Worm (Caenorhabditis elegans): ENCODE data around the gene F15E6.3.
"Not testable (repeated sequence)": the region's sequence is repeated elsewhere in the genome, so short reads cannot be mapped to it uniquely, and the experiment has no call there.

The F15E6.3 gene

DNA sequence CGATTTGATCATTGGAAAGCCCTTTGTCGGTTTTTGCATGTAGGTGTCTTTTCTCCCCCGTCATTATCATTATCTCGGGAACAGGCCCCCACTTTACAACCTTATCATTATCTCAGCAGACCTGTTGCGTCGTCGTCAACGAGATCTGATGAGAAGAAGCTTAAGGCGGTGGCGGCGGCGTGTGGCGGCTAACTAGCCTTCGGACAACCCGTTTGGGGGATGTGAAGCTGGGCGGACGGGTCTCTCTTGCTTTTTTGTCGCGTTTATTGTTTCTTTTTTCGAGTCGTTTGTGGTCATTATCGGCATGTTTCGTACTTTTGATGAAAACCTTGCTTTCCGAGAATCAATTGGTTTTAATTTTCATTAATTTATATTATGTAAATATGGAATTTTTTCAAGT lies 5.3 kb downstream of the F15E6.3 start (continued):
- TF ChIP-seq nhr-6 (tag; optimal IDR thresholded peaks at IDR 0.05): no peak
- no peak for TF ChIP-seq zag-1 (tag; optimal IDR thresholded peaks at IDR 0.05)

DNA sequence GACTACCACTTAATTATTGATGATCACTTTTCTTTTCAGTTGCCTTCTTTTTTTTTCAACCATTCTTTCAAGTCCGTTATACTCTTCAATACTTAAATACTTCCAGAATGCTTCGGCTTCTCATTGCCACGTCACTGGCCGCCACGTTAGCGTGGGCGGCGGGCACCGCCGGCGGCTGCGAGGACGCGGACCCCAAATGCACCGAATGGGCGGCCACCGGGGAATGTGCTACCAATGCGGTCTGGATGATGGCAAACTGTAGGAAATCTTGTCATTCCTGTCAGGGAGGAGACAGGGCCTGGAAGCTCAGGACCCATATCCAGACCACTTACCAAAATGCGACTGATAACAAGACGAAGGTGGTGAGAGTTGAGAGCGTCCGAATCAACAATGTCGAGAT lies 6.5 kb downstream of the F15E6.3 start, which contains the start of gene lgc-22:
Gene lgc-22 (plus strand): TSS at position 105 of the 400 bp plus-strand sequence.
- no peak for TF ChIP-seq Y105C5A.15 (GFP tag; IDR thresholded peaks at IDR 0.05)
- TF ChIP-seq Y5F2A.4 (GFP tag; optimal IDR thresholded peaks at IDR 0.05): no peak
- peak; percentile 86 for TF ChIP-seq set-16 (GFP tag; IDR thresholded peaks at IDR 0.05)
- peak; percentile 55; the same call in 1 of the 2 replicates for TF ChIP-seq egl-43 (GFP tag; IDR thresholded peaks at IDR 0.05)
- TF ChIP-seq dmd-9 (GFP tag; IDR thresholded peaks at IDR 0.05): 0 out of 2 replicates have a peak, but pooled peaks have one; percentile 32

DNA sequence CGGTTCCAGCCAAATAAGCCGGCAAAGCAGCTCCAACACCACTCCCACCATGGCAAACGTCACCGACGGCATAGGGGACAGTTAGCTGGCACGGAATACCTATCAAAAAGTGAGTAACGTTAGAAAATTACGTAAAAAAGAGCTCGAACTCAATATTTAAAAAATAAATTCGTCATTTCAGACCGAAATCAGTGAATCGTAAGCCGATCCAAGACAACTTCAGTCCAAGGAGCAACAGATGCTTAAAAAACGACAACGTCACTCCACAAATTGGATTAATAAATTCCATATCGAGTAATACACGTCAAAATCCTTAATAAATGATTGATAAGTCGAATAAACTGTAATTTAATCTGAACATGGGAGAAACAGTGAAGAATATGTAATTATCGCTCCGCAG lies 11.6 kb downstream of the F15E6.3 start:
- TF ChIP-seq unc-62 (GFP tag; optimal IDR thresholded peaks at IDR 0.05 in 1 of 2) (peak in 1 of 2 experiments; percentile 94), unc-62 (tag; optimal IDR thresholded peaks at IDR 0.05) (no peak), hlh-11 (tag; optimal IDR thresholded peaks at IDR 0.05) (no peak), F49E8.2 (tag; optimal IDR thresholded peaks at IDR 0.05; ENCODE audit: borderline replicate concordance) (no peak), ceh-32 (tag; optimal IDR thresholded peaks at IDR 0.05; ENCODE audit: poor library complexity) (no peak), Y5F2A.4 (GFP tag; optimal IDR thresholded peaks at IDR 0.05) (no peak), nhr-42 (GFP tag; IDR thresholded peaks at IDR 0.05) (no peak)

DNA sequence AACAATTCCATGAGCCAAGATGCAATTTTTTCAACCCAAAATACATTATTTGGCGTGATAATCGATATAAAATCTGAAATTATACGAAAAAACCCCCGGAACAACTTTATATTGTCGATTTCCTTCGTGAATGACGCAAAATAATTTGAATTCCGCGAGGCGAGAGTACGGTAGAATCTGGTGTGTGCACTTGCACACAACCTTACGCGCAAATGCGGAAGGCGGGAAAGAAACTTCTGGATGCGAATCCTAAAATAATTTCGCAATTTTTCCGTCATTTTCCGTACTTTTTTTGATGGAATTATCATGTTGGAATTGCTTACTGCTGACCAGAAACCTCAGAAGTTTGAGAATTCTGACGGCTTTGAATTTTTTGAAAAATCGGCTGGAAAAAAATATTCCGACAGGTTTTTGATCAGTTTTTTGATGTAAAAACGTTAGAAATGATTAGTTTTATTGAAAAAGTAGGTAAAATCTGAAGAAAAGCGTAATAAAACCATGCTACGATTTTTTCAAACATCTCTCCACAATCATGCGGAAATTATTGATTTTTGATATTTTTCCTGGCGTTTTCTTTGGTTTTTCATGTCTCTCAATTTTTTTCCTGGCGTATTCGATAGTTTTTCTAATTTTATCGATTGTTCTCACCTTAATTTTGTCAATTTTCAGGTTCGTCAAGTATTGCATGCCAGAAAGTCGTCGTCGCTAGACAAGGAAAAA lies 12.7 kb downstream of the F15E6.3 start, which contains the start of gene set-9:
Gene set-9 (plus strand): TSS at position 670 of the 720 bp plus-strand sequence.
- no peak for TF ChIP-seq Y5F2A.4 (GFP tag; optimal IDR thresholded peaks at IDR 0.05)

DNA sequence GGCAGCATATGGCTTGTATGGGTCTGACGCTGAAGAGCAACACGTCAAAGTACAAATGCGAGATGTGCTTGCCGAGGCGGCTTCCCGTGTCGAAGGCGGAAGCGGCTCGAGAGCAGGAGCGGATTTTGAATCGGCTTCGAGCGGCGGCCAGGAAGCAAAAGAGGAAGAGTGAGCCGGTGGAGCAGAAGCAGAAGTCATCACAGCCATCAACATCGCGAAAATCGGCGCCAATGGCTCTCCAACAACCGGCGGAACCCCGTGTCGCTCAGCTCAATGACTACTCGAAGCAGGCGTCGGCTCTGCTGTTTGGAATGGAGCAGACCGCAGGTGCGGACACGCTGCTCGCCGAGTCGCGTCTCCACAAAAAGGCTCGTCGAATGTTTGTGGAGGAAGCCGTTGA lies 17.7 kb downstream of the F15E6.3 start:
- peak; percentile 92 for TF ChIP-seq set-16 (GFP tag; IDR thresholded peaks at IDR 0.05)

DNA sequence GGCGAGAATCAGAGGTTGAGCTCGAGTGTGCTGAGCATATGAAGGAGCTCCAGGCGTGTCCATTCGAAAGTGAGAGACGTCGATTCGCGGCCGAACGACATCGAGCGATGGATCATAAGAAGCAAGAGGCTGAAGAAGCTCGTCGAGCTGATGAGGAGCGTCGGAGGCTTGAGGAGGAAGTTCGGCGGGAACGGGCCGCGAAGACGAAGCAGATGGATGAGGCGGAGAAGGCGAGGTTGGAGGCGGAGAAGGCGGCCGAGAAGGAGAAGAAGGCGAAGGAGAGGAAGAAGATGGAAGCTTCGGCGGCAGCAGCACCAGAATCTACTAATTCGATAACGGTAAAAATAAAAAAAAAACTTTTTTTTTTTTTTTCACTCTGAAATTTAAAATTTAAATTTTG lies 18.4 kb downstream of the F15E6.3 start:
- TF ChIP-seq pha-4 (GFP tag; IDR thresholded peaks at IDR 0.05): 0 out of 2 replicates have a peak, but pooled peaks have one; percentile 23
- TF ChIP-seq pha-4 (tag; optimal IDR thresholded peaks at IDR 0.05): not testable (repeated sequence)
- TF ChIP-seq set-16 (GFP tag; IDR thresholded peaks at IDR 0.05): peak; percentile 93

DNA sequence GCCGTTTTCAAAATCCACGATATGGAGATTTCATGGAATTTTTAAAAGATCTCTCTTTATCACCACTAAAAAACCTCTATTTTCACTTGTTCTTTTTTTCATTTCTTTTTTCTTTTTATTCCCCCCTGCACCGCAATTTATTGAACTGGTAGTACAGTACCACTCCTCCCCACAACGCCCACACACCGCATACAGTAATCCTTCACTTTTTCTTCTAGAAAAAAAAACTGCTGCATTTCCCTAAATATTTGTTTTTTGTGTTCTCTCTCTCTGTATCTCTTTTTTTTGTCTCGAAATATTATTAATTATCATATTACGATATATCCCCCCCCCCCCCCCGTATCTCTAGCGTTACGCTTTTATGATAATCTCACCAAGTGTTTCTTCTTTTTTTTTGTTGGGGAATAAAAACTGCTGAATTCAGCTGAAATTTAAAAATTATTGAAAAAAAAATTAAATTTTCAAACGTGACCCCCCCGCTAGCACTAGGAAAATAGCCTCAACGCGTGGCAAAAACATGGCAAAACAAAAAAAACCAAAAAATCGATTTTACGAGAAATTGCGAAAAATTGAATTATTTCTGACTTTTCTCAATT lies 22.2 kb downstream of the F15E6.3 start, which contains the start of gene Y24D9B.1:
Gene Y24D9B.1 (plus strand): TSS at position 546 of the 596 bp plus-strand sequence.
- TF ChIP-seq lin-38 (GFP tag; IDR thresholded peaks at IDR 0.05) (peak; percentile 27), ZK337.2 (GFP tag; IDR thresholded peaks at IDR 0.05) (no peak)

DNA sequence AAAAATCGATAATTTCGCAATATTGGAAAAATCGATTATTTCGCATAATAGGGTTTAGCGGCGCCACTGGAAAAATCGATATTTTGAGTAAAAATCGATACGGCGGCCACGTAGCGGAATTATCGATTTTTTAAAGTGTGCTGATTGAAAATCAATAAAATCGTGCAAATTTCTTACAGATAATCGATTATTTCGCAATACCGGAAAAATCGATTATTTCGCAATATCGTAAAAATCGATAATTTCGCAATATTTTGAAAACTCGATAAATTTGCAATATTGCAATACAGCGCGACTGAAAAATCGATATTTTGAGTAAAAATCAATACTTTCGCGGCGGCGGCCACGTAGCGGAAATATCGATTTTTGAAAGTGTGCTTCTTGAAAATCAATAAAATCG lies 22.9 kb downstream of the F15E6.3 start:
- TF ChIP-seq ceh-28 (tag; optimal IDR thresholded peaks at IDR 0.05): peak; percentile 95
- no peak for TF ChIP-seq fos-1 (tag; optimal IDR thresholded peaks at IDR 0.05)
- TF ChIP-seq nhr-111 (GFP tag; optimal IDR thresholded peaks at IDR 0.05): no peak
- no peak for TF ChIP-seq unc-39 (tag; optimal IDR thresholded peaks at IDR 0.05)
- no peak for TF ChIP-seq mxl-2 (GFP tag; conservative IDR thresholded peaks at IDR 0.05)

DNA sequence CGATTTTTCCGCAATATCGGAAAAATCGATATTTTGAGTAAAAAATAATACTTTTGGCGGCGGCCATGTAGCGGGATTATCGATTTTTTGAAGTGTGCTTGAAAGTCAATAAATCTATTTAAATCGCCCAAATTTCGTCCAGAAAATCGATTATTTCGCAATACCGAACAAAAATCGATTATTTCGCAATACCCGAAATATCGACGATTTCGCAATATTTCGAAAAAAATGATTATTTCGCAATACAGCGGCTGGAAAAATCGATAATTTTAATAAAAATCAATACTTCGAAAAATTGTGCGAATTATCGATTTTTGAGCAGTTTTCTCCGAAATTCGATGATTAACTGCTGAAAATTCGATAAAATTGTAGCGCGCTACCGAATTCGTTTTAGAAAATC lies 23.4 kb downstream of the F15E6.3 start:
- TF ChIP-seq ceh-28 (tag; optimal IDR thresholded peaks at IDR 0.05) (peak; percentile 43), nhr-11 (tag; optimal IDR thresholded peaks at IDR 0.05) (no peak)
